Worm (Caenorhabditis elegans) whole organism, L1 larva: ENCODE results near the gene ddb-1.
A peak's percentile ranks its signal among the peaks of the same experiment; 100 is the strongest.

ENCODE experiments used
- C34B4.2 ChIP-seq: sonication (generic microtip); optimal IDR thresholded peaks from 2 replicates; lab custom pipeline; 2017; ENCODE audit warnings: mild to moderate bottlenecking, missing genetic modification characterization, missing compliant biosample characterization
- F16B12.6 ChIP-seq: fragments of 150-350 bp; optimal IDR thresholded peaks from 2 replicates; lab custom pipeline; 2014; ENCODE audit warnings: missing biosample characterization, missing genetic modification characterization
- aha-1 ChIP-seq: fragments of 150-350 bp; optimal IDR thresholded peaks from 2 replicates; lab custom pipeline; 2014; ENCODE audit warnings: missing biosample characterization, missing genetic modification characterization
- blmp-1 ChIP-seq: fragments of 150-350 bp; optimal IDR thresholded peaks from 2 replicates; lab custom pipeline; 2014; ENCODE audit warnings: missing biosample characterization, missing genetic modification characterization
- ceh-63 ChIP-seq: fragments of 200-800 bp; sonication (Bioruptor generic); optimal IDR thresholded peaks from 2 replicates; lab custom pipeline; 2018; ENCODE audit warnings: mild to moderate bottlenecking, missing genetic modification characterization, missing compliant biosample characterization
- ceh-8 ChIP-seq: fragments of 200-800 bp; sonication (Bioruptor generic); optimal IDR thresholded peaks from 2 replicates; lab custom pipeline; 2018; ENCODE audit warnings: mild to moderate bottlenecking, missing genetic modification characterization, moderate library complexity, missing compliant biosample characterization
- dsc-1 ChIP-seq: sonication (generic microtip); optimal IDR thresholded peaks from 2 replicates; lab custom pipeline; 2016; ENCODE audit warnings: mild to moderate bottlenecking, missing genetic modification characterization, missing compliant biosample characterization
- efl-1 ChIP-seq, 4 experiments: fragments of 150-350 bp; optimal IDR thresholded peaks in 3 of 4; peaks in 1 of 4; 1 replicate in 1 of 4; 2 replicates in 3 of 4; lab custom pipeline; 2014; ENCODE audit warnings: missing biosample characterization in 2 of 4, missing genetic modification characterization in 2 of 4, missing genetic modification reagents in 2 of 4
- egl-27 ChIP-seq, 2 experiments: fragments of 150-350 bp in 1 of 2; sonication (generic microtip); optimal IDR thresholded peaks; 3 replicates each; lab custom pipeline; 2017 to 2018; ENCODE audit warnings: missing biosample characterization in 2 of 2, missing genetic modification characterization in 2 of 2, missing genetic modification reagents in 2 of 2
- elt-2 ChIP-seq: sonication (generic microtip); optimal IDR thresholded peaks from 2 replicates; lab custom pipeline; 2016; ENCODE audit warnings: missing genetic modification characterization, mild to moderate bottlenecking, inconsistent platforms, missing compliant biosample characterization, missing genetic modification reagents
- elt-3 ChIP-seq, 6 experiments: fragments of 150-350 bp in 1 of 6; sonication (generic microtip); optimal IDR thresholded peaks; 2 replicates each; lab custom pipeline; 2017 to 2018; ENCODE audit warnings: missing biosample characterization in 6 of 6, missing genetic modification characterization in 6 of 6, inconsistent platforms in 1 of 6
- fkh-10 ChIP-seq: sonication (generic microtip); optimal IDR thresholded peaks from 2 replicates; lab custom pipeline; 2017; ENCODE audit warnings: missing biosample characterization, missing genetic modification reagents, missing genetic modification characterization
- fkh-8 ChIP-seq: sonication (generic microtip); optimal IDR thresholded peaks from 2 replicates; lab custom pipeline; 2016; ENCODE audit warnings: mild to moderate bottlenecking, missing genetic modification characterization, missing compliant biosample characterization
- grh-1 ChIP-seq: fragments of 200-800 bp; sonication (Bioruptor generic); IDR thresholded peaks from 2 replicates; pipeline ENCODE4 v1.3.6; 2022; ENCODE audit warnings: missing genetic modification reagents, missing genetic modification characterization, missing compliant biosample characterization
- hlh-4 ChIP-seq: sonication (generic microtip); optimal IDR thresholded peaks from 2 replicates; lab custom pipeline; 2016; ENCODE audit warnings: mild to moderate bottlenecking, missing genetic modification characterization, missing compliant biosample characterization
- irx-1 ChIP-seq: sonication (generic microtip); optimal IDR thresholded peaks from 2 replicates; lab custom pipeline; 2016; ENCODE audit warnings: missing genetic modification characterization, missing compliant biosample characterization
- isw-1 ChIP-seq: fragments of 200-800 bp; sonication (Bioruptor generic); IDR thresholded peaks from 2 replicates; pipeline ENCODE4 v1.3.6; 2022; ENCODE audit warnings: missing genetic modification characterization, missing compliant biosample characterization
- lin-13 ChIP-seq: fragments of 150-350 bp; optimal IDR thresholded peaks from 2 replicates; lab custom pipeline; 2014; ENCODE audit warnings: missing biosample characterization, missing genetic modification reagents, missing genetic modification characterization
- lin-15B ChIP-seq: fragments of 150-350 bp; sonication (generic microtip); optimal IDR thresholded peaks from 3 replicates; lab custom pipeline; 2014; ENCODE audit warnings: missing biosample characterization, missing genetic modification characterization
- lin-39 ChIP-seq: fragments of 150-350 bp; optimal IDR thresholded peaks from 2 replicates; lab custom pipeline; 2014; ENCODE audit warnings: missing biosample characterization, missing genetic modification reagents, missing genetic modification characterization
- lsy-2 ChIP-seq, 2 experiments: fragments of 150-350 bp; optimal IDR thresholded peaks; 2 replicates each; lab custom pipeline; 2014; ENCODE audit warnings: missing biosample characterization in 2 of 2, missing genetic modification characterization in 2 of 2
- mep-1 ChIP-seq: fragments of 150-350 bp; optimal IDR thresholded peaks from 2 replicates; lab custom pipeline; 2014; ENCODE audit warnings: missing biosample characterization, missing genetic modification characterization
- nhr-11 ChIP-seq: fragments of 150-350 bp; optimal IDR thresholded peaks from 2 replicates; lab custom pipeline; 2014; ENCODE audit warnings: missing biosample characterization, missing genetic modification characterization
- nhr-19 ChIP-seq: fragments of 200-800 bp; sonication (Bioruptor generic); conservative IDR thresholded peaks from 2 replicates; pipeline ENCODE4 v1.3.6; 2022; ENCODE audit warnings: missing genetic modification characterization, missing compliant biosample characterization
- nhr-47 ChIP-seq: sonication (generic microtip); optimal IDR thresholded peaks from 2 replicates; lab custom pipeline; 2016; ENCODE audit warnings: mild to moderate bottlenecking, missing genetic modification characterization, moderate library complexity, missing compliant biosample characterization
- nhr-71 ChIP-seq: sonication (generic microtip); optimal IDR thresholded peaks from 2 replicates; lab custom pipeline; 2016; ENCODE audit warnings: mild to moderate bottlenecking, missing genetic modification characterization, moderate library complexity, missing compliant biosample characterization
- nhr-77 ChIP-seq: fragments of 150-350 bp; optimal IDR thresholded peaks from 2 replicates; lab custom pipeline; 2014; ENCODE audit warnings: missing biosample characterization, missing genetic modification characterization
- nhr-85 ChIP-seq: sonication (generic microtip); peaks from one replicate; lab custom pipeline; 2016; ENCODE audit warnings: missing genetic modification characterization, inconsistent platforms, missing compliant biosample characterization
- nhr-90 ChIP-seq: sonication (generic microtip); optimal IDR thresholded peaks from 2 replicates; lab custom pipeline; 2016; ENCODE audit warnings: mild to moderate bottlenecking, missing genetic modification characterization, missing compliant biosample characterization; ENCODE audit not compliant: poor library complexity
- pag-3 ChIP-seq: sonication (generic microtip); optimal IDR thresholded peaks from 2 replicates; lab custom pipeline; 2017; ENCODE audit warnings: missing genetic modification characterization, mild to moderate bottlenecking, missing compliant biosample characterization, antibody characterized with exemption, borderline replicate concordance; ENCODE audit not compliant: insufficient read depth
- pax-3 ChIP-seq: fragments of 200-800 bp; sonication (Bioruptor generic); optimal IDR thresholded peaks from 2 replicates; lab custom pipeline; 2018; ENCODE audit warnings: mild to moderate bottlenecking, missing genetic modification characterization, moderate library complexity, missing compliant biosample characterization
- snu-23 ChIP-seq: sonication (generic microtip); optimal IDR thresholded peaks from 2 replicates; lab custom pipeline; 2016; ENCODE audit warnings: missing genetic modification characterization, missing compliant biosample characterization
- sox-4 ChIP-seq: sonication (generic microtip); optimal IDR thresholded peaks from 2 replicates; lab custom pipeline; 2016; ENCODE audit warnings: missing genetic modification characterization, missing compliant biosample characterization
- swsn-7 ChIP-seq: sonication (generic microtip); optimal IDR thresholded peaks from 2 replicates; lab custom pipeline; 2016; ENCODE audit warnings: missing genetic modification characterization, missing compliant biosample characterization
- tbx-2 ChIP-seq: sonication (generic microtip); optimal IDR thresholded peaks from 2 replicates; lab custom pipeline; 2016; ENCODE audit warnings: missing genetic modification characterization, missing compliant biosample characterization
- unc-130 ChIP-seq: fragments of 150-350 bp; optimal IDR thresholded peaks from 2 replicates; lab custom pipeline; 2017; ENCODE audit warnings: missing biosample characterization, missing genetic modification characterization, inconsistent platforms
- unc-86 ChIP-seq: sonication (generic microtip); optimal IDR thresholded peaks from 2 replicates; lab custom pipeline; 2016; ENCODE audit warnings: missing genetic modification characterization, missing compliant biosample characterization
- unc-98 ChIP-seq: fragments of 200-800 bp; sonication (Bioruptor generic); IDR thresholded peaks from 2 replicates; pipeline ENCODE4 v1.3.6; 2022; ENCODE audit warnings: missing genetic modification characterization, missing compliant biosample characterization
- zag-1 ChIP-seq: fragments of 150-350 bp; optimal IDR thresholded peaks from 2 replicates; lab custom pipeline; 2014; ENCODE audit warnings: missing biosample characterization, missing genetic modification characterization
- zip-4 ChIP-seq: fragments of 200-800 bp; sonication (Bioruptor generic); optimal IDR thresholded peaks from 2 replicates; lab custom pipeline; 2018; ENCODE audit warnings: mild to moderate bottlenecking, missing genetic modification characterization, moderate library complexity, missing compliant biosample characterization

ddb-1 gene

DNA sequence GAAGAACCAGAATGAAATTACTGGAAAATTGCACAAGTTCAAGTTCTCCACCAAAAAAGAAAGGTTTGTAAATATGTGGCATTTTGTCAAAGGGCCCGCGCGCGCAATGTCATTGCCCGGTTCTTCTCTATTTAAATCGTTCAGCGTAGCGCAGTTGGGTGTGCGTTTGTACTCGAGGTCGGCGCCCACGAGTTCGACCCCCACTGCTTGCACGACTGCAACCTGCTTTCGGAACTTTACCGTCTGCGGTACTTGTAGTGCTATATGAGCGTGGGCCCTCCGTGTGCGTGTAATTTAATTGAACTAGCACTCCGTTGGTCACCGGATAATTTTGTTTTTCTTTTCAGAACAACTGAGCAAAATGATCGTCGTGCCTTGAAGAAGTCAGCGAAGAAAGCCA, 34.5 kb downstream of the ddb-1 start (continued):
- TF ChIP-seq nhr-90 (tag; lab: Kevin White, UChicago) (peak; percentile 85), lin-39 (no peak), sox-4 (tag; lab: Kevin White, UChicago) (no peak), pag-3 (tag; lab: Kevin White, UChicago) (no peak), nhr-47 (peak; percentile 78), snu-23 (GFP tag; lab: Kevin White, UChicago) (peak; percentile 80), lsy-2 (tag; optimal IDR thresholded peaks at IDR 0.05; lab: Kevin White, UChicago) (peak; percentile 56 to 59), lin-15B (tag; lab: Kevin White, UChicago) (peak; percentile 32), unc-130 (tag; lab: Kevin White, UChicago) (peak; percentile 42), dsc-1 (tag; lab: Kevin White, UChicago) (peak; percentile 65), unc-98 (0 out of 2 replicates have a peak, but pooled peaks have one; percentile 32), elt-2 (tag; lab: Kevin White, UChicago) (peak; percentile 13), pax-3 (tag; lab: Kevin White, UChicago) (no peak), nhr-19 (GFP tag; lab: Robert Waterston, UW) (peak; percentile 69), ceh-8 (GFP tag; lab: Kevin White, UChicago) (peak; percentile 36), nhr-71 (tag; lab: Kevin White, UChicago) (peak; percentile 77)

DNA sequence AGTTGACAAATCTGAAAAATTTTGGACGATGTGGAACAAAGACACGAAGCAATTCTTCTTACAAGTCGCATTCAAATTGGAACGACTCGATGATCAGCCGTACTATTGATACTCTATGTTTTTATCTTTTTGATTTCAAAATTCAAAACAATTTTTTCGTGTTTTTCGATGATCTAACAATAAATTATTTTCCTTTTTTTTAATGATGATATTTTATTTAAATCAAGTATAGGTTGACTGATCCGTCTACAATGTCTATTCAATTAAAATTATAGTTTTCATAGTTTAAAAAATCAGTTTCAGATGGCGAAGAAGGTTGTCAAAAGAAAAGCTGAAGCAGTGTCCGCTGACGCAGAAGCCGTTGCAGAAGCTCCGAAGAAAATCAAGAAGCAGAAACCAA, 35.8 kb downstream of the ddb-1 start, which contains the start of gene rbm-34:
rbm-34 (plus strand) TSS at position 301 of the 400 bp plus-strand sequence.
- no peak for TF ChIP-seq sox-4 (tag; lab: Kevin White, UChicago)
- TF ChIP-seq nhr-85 (tag; lab: Kevin White, UChicago): no peak
- TF ChIP-seq, all 84 proteins: peak for 0

DNA sequence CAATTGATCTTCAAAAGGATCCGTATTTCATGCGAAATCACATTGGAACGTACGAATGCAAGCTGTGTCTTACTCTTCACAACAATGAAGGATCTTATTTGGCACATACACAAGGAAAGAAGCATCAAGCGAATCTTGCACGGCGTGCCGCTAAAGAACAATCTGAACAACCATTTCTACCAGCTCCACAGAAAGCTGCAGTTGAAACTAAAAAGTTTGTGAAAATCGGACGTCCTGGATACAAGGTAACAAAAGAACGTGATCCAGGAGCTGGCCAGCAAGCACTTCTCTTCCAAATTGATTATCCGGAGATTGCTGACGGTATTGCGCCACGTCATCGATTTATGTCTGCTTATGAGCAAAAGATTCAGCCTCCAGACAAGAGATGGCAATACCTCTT, 36.4 kb downstream of the ddb-1 start:
- TF ChIP-seq grh-1 (GFP tag; lab: Robert Waterston, UW): no peak
- no peak for TF ChIP-seq nhr-77 (tag; lab: Kevin White, UChicago)
- no peak for TF ChIP-seq unc-86 (tag; lab: Kevin White, UChicago)
- TF ChIP-seq lin-13 (GFP tag; lab: Kevin White, UChicago): no peak
- no peak for TF ChIP-seq aha-1 (tag; lab: Kevin White, UChicago)
- TF ChIP-seq, all 84 proteins: peak for 0

ce11 chrIV:12084178-12084577, 36.8 kb downstream of the ddb-1 start, which contains the start of gene repo-1:
repo-1 (plus strand) TSS chrIV:12084478.
- TF ChIP-seq swsn-7 (tag; lab: Kevin White, UChicago): no peak
- no peak for TF ChIP-seq elt-3 (tag; optimal IDR thresholded peaks at IDR 0.05; lab: Kevin White, UChicago)
- no peak for TF ChIP-seq efl-1 (optimal IDR thresholded peaks at IDR 0.05; lab: Kevin White, UChicago)
- TF ChIP-seq efl-1 (GFP tag; optimal IDR thresholded peaks at IDR 0.05 in 1 of 2; lab: Kevin White, UChicago): peak in 1 of 2 experiments; percentile 64

DNA sequence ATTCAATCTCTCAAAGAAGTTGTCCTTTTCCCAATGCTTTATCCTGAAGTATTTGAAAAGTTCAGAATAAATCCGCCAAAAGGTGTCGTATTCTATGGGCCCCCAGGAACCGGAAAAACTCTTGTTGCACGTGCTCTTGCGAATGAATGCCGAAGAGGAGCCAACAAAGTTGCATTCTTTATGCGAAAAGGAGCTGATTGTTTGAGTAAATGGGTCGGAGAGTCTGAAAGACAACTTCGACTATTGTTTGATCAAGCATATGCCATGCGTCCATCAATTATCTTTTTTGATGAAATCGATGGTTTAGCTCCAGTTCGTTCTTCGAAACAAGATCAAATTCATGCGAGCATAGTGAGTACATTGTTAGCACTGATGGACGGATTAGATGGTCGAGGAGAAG, 40.2 kb downstream of the ddb-1 start:
- TF ChIP-seq efl-1 (optimal IDR thresholded peaks at IDR 0.05; lab: Kevin White, UChicago): no peak
- TF ChIP-seq efl-1 (GFP tag; optimal IDR thresholded peaks at IDR 0.05 in 1 of 2; lab: Kevin White, UChicago): peak in 1 of 2 experiments; percentile 91
- no peak for TF ChIP-seq blmp-1 (tag; lab: Kevin White, UChicago)
- TF ChIP-seq fkh-10: no peak

DNA sequence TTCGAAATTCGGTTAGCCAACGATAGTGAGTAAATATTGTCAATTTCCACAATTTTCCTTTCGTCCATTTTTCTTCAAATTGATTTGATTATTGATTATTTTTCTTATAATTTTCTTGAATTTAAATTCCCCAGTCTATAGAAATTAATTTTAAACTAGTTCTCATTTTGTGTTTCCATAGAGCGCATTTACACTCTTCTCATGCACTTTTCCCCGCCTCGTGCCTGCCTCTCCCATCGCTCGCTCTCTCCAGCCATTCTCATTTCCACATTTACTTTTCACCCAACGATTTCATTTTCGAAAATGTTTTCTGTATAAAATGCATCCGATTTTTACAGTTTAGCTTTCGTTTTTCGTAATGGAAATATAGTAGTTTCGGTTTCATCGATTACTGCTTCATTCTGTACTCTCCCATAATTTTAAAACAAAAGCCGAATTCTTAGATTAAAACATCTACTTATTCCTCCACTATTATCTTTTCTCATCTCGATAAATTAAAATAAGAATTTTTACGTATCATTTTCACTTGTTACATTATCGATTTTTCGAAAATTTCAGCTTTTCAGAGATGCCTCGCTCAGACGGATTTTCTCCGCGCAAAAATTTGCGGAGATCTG, 42.0 kb downstream of the ddb-1 start, which contains the start of gene lex-1:
lex-1 (plus strand) TSS at position 567 of the 617 bp plus-strand sequence.
- no peak for TF ChIP-seq lin-13 (GFP tag; lab: Kevin White, UChicago)
- TF ChIP-seq blmp-1 (tag; lab: Kevin White, UChicago): peak; percentile 86
- no peak for TF ChIP-seq C34B4.2 (tag; lab: Kevin White, UChicago)
- no peak for TF ChIP-seq nhr-11 (tag; lab: Kevin White, UChicago)
- peak; percentile 56 for TF ChIP-seq mep-1 (tag; lab: Kevin White, UChicago)
- no peak for TF ChIP-seq irx-1 (tag; lab: Kevin White, UChicago)
- TF ChIP-seq hlh-4: no peak
- TF ChIP-seq zip-4: no peak
- no peak for TF ChIP-seq ceh-63
- TF ChIP-seq fkh-8 (tag; lab: Kevin White, UChicago): peak; percentile 21
- TF ChIP-seq swsn-7 (tag; lab: Kevin White, UChicago): peak; percentile 3
- TF ChIP-seq isw-1 (GFP tag; lab: Robert Waterston, UW): no peak
- no peak for TF ChIP-seq egl-27 (tag; optimal IDR thresholded peaks at IDR 0.05; lab: Kevin White, UChicago)
- peak; percentile 20 for TF ChIP-seq F16B12.6 (tag; lab: Kevin White, UChicago)
- no peak for TF ChIP-seq unc-130 (tag; lab: Kevin White, UChicago)
- no peak for TF ChIP-seq nhr-90 (tag; lab: Kevin White, UChicago)
- no peak for TF ChIP-seq zag-1 (tag; lab: Kevin White, UChicago)
- TF ChIP-seq tbx-2: peak; percentile 4
